Fruit fly (Drosophila melanogaster) whole organism: ENCODE data around the gene CG14269.

Source experiments
- CG8478 ChIP-seq: fragments of >200 bp; optimal IDR thresholded peaks from 2 replicates; lab custom pipeline; 2018; ENCODE audit warnings: inconsistent platforms
- Dll ChIP-seq: fragments of >200 bp; optimal IDR thresholded peaks from 2 replicates; lab custom pipeline; 2017
- EcR ChIP-seq, 2 experiments: fragments of >200 bp; optimal IDR thresholded peaks; 2 replicates each; lab custom pipeline; 2017; ENCODE audit warnings: missing biosample characterization in 2 of 2, missing genetic modification characterization in 2 of 2, missing genetic modification reagents in 2 of 2
- pan ChIP-seq: fragments of >200 bp; optimal IDR thresholded peaks from 2 replicates; lab custom pipeline; 2017
- psq ChIP-seq: fragments of >200 bp; optimal IDR thresholded peaks from 2 replicates; lab custom pipeline; 2017
- usp ChIP-seq: fragments of >200 bp; optimal IDR thresholded peaks from 2 replicates; lab custom pipeline; 2017; ENCODE audit warnings: missing biosample characterization, missing genetic modification characterization, mixed read lengths

dm6 chrX:3453038-3453819, 17.6 kb upstream of the CG14269 start:
- TF ChIP-seq psq (no peak), usp (no peak), pan (lab: Kevin White, UChicago) (no peak), EcR (GFP tag; optimal IDR thresholded peaks at IDR 0.05; lab: Kevin White, UChicago) (no peak), CG8478 (lab: Kevin White, UChicago) (no peak), Dll (lab: Kevin White, UChicago) (no peak)
